Fruit fly (Drosophila melanogaster) whole organism, adult: ENCODE data around the gene Atg4b.
A peak's percentile ranks its signal among the peaks of the same experiment; 100 is the strongest.

Experiments
- CG11617 ChIP-seq: fragments of 200-800 bp; sonication (Bioruptor generic); optimal IDR thresholded peaks from 2 replicates; lab custom pipeline; 2017; ENCODE audit warnings: mild to moderate bottlenecking, missing biosample characterization, missing genetic modification reagents, missing genetic modification characterization
- CG1620 ChIP-seq: fragments of 200-800 bp; sonication (Bioruptor generic); optimal IDR thresholded peaks from 2 replicates; lab custom pipeline; 2016; ENCODE audit warnings: missing biosample characterization, missing genetic modification characterization
- CG33017 ChIP-seq: fragments of 200-800 bp; sonication (Bioruptor generic); optimal IDR thresholded peaks from 2 replicates; lab custom pipeline; 2018; ENCODE audit warnings: missing biosample characterization, mild to moderate bottlenecking, missing genetic modification characterization, moderate library complexity
- CG5204 ChIP-seq: fragments of 200-800 bp; sonication (Bioruptor generic); optimal IDR thresholded peaks from 2 replicates; lab custom pipeline; 2016; ENCODE audit warnings: missing biosample characterization, missing genetic modification characterization
- CG7101 ChIP-seq: fragments of 200-800 bp; sonication (Bioruptor generic); optimal IDR thresholded peaks from 2 replicates; lab custom pipeline; 2018; ENCODE audit warnings: missing biosample characterization, mild to moderate bottlenecking, missing genetic modification characterization, moderate library complexity
- Crg-1 ChIP-seq: fragments of 200-800 bp; sonication (Bioruptor generic); optimal IDR thresholded peaks from 2 replicates; lab custom pipeline; 2016; ENCODE audit warnings: missing biosample characterization, missing genetic modification characterization
- Hr96 ChIP-seq: fragments of 200-800 bp; sonication (Bioruptor generic); optimal IDR thresholded peaks from 2 replicates; lab custom pipeline; 2016; ENCODE audit warnings: missing biosample characterization, missing genetic modification characterization
- cic ChIP-seq: fragments of 200-800 bp; sonication (Bioruptor generic); optimal IDR thresholded peaks from 2 replicates; lab custom pipeline; 2017; ENCODE audit warnings: missing biosample characterization, mild to moderate bottlenecking, missing genetic modification characterization, moderate library complexity
- cnc ChIP-seq, 2 experiments: fragments of >200 bp; optimal IDR thresholded peaks; 2 replicates each; lab custom pipeline; 2017
- kay ChIP-seq: fragments of 200-800 bp; sonication (Bioruptor generic); peaks from one replicate; lab custom pipeline; 2016; ENCODE audit warnings: missing biosample characterization, missing genetic modification characterization, borderline replicate concordance
- tj ChIP-seq: fragments of 200-800 bp; sonication (Bioruptor generic); optimal IDR thresholded peaks from 3 replicates; lab custom pipeline; 2017; ENCODE audit warnings: missing biosample characterization, mild to moderate bottlenecking, missing genetic modification characterization, moderate library complexity
- toe ChIP-seq: fragments of 200-800 bp; sonication (Bioruptor generic); optimal IDR thresholded peaks from 2 replicates; lab custom pipeline; 2016; ENCODE audit warnings: missing biosample characterization, missing genetic modification characterization

DNA sequence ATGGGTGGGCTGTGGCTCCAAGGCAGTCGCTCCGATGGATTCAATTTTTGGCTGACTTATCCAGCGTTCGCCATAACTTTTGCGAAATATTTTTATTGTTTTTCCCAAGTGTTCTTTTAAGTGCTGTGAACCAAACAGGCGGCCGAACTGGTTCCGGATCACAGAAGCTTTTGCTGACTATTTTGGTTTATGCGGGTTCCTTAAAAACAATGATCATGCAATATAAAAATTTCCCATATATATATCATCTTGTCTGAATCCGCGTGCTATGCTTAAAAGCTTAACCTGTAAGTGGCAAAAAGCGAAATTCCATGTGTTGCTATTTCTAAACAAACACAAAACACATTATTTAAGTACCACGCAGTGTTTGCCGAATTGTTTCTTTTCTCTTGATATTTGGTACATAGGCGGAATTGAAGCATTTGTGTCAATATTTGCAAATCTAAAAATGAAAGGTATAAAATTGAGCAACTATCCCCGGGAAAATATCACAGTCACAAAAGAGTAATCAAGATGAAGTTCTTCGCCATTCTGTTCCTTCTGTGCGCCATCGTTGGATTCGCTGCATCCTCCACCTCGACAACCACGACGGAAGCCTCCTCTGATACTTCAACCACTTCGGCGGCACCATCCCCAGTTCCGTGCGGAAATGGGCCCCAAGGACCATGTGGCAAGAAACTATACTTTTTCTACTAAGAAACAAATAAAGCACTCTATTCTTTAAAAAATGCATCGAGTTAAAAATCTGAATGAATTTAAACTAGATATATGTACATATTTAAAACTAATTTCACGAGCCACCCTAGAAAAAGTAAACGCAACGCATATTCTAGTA, 36.6 kb downstream of the Atg4b start, which contains the start of the genes CG6276 and CG44040:
- TF ChIP-seq CG7101 (peak; percentile 76), Crg-1 (GFP tag; lab: Kevin White, UChicago) (no peak), kay (GFP tag; lab: Kevin White, UChicago) (no peak), CG33017 (peak; percentile 62), tj (GFP tag; lab: Kevin White, UChicago) (peak; percentile 42), toe (GFP tag; lab: Kevin White, UChicago) (peak; percentile 48), cic (GFP tag; lab: Kevin White, UChicago) (no peak), CG11617 (peak; percentile 73), CG1620 (peak; percentile 32), CG5204 (peak; percentile 73), cnc (optimal IDR thresholded peaks at IDR 0.05; lab: Kevin White, UChicago) (peak in 1 of 2 experiments; percentile 38), Hr96 (GFP tag; lab: Kevin White, UChicago) (no peak)
